Worm (Caenorhabditis elegans) whole organism, young adult: ENCODE data around the gene trcs-1.

Experiments
- B0035.1 ChIP-seq: sonication (generic microtip); optimal IDR thresholded peaks from 2 replicates; lab custom pipeline; 2016; ENCODE audit warnings: missing genetic modification characterization, mild to moderate bottlenecking, missing compliant biosample characterization, missing genotype, missing genetic modification reagents
- F33H1.4 ChIP-seq: fragments of 200-800 bp; sonication (Bioruptor generic); IDR thresholded peaks from 2 replicates; pipeline ENCODE4 v1.3.6; 2022; ENCODE audit warnings: missing genetic modification reagents, missing genetic modification characterization, missing compliant biosample characterization
- F37B4.10 ChIP-seq: fragments of 200-800 bp; sonication (Bioruptor generic); IDR thresholded peaks from 2 replicates; pipeline ENCODE4 v1.3.6; 2022; ENCODE audit warnings: missing genetic modification characterization, missing compliant biosample characterization
- F39B2.1 ChIP-seq: fragments of 200-800 bp; sonication (Bioruptor generic); IDR thresholded peaks from 2 replicates; pipeline ENCODE4 v1.3.6; 2022; ENCODE audit warnings: missing genetic modification reagents, missing genetic modification characterization, missing compliant biosample characterization
- F57A8.1 ChIP-seq: fragments of 200-800 bp; sonication (Bioruptor generic); optimal IDR thresholded peaks from 2 replicates; lab custom pipeline; 2018; ENCODE audit warnings: mild to moderate bottlenecking, missing genetic modification characterization, moderate library complexity, missing compliant biosample characterization
- T26A5.8 ChIP-seq: sonication (generic microtip); optimal IDR thresholded peaks from 2 replicates; lab custom pipeline; 2016; ENCODE audit warnings: missing genetic modification characterization, missing compliant biosample characterization
- Y56A3A.18 ChIP-seq: fragments of 200-800 bp; sonication (Bioruptor generic); IDR thresholded peaks from 2 replicates; pipeline ENCODE4 v1.3.6; 2022; ENCODE audit warnings: missing genetic modification reagents, missing genetic modification characterization, missing compliant biosample characterization
- Y79H2A.3 ChIP-seq: fragments of 200-800 bp; sonication (Bioruptor generic); conservative IDR thresholded peaks from 2 replicates; pipeline ENCODE4 v1.3.6; 2022; ENCODE audit warnings: missing genetic modification reagents, missing genetic modification characterization, missing compliant biosample characterization
- ama-1 ChIP-seq, 3 experiments: fragments of 150-350 bp in 1 of 3; sonication (generic microtip) in 2 of 3; optimal IDR thresholded peaks; 2 replicates each; lab custom pipeline; 2014 to 2018; ENCODE audit warnings: missing biosample characterization in 2 of 3, missing genetic modification characterization in 2 of 3, missing genetic modification reagents in 2 of 3
- aptf-2 ChIP-seq: fragments of 200-800 bp; sonication (Bioruptor generic); conservative IDR thresholded peaks from 2 replicates; pipeline ENCODE4 v1.3.6; 2022; ENCODE audit warnings: missing genetic modification reagents, missing genetic modification characterization, missing compliant biosample characterization
- athp-1 ChIP-seq: sonication (generic microtip); optimal IDR thresholded peaks from 2 replicates; lab custom pipeline; 2017; ENCODE audit warnings: mild to moderate bottlenecking, missing genetic modification characterization, missing compliant biosample characterization
- ccch-3 ChIP-seq: fragments of 200-800 bp; sonication (Bioruptor generic); optimal IDR thresholded peaks from 2 replicates; lab custom pipeline; 2018; ENCODE audit warnings: mild to moderate bottlenecking, missing genetic modification characterization, missing compliant biosample characterization
- ceh-27 ChIP-seq: fragments of 200-800 bp; sonication (Bioruptor generic); optimal IDR thresholded peaks from 2 replicates; lab custom pipeline; 2018; ENCODE audit warnings: mild to moderate bottlenecking, missing genetic modification characterization, moderate library complexity, missing compliant biosample characterization
- ceh-58 ChIP-seq: fragments of 200-800 bp; sonication (Bioruptor generic); IDR thresholded peaks from 2 replicates; pipeline ENCODE4 v1.3.6; 2022; ENCODE audit warnings: missing genetic modification characterization, missing compliant biosample characterization
- ceh-79 ChIP-seq: sonication (generic microtip); optimal IDR thresholded peaks from 2 replicates; lab custom pipeline; 2017; ENCODE audit warnings: mild to moderate bottlenecking, missing genetic modification characterization, missing compliant biosample characterization
- ceh-91 ChIP-seq: fragments of 200-800 bp; sonication (Bioruptor generic); IDR thresholded peaks from 2 replicates; pipeline ENCODE4 v1.3.6; 2022; ENCODE audit warnings: missing genetic modification reagents, missing genetic modification characterization, missing compliant biosample characterization
- die-1 ChIP-seq: sonication (generic microtip); optimal IDR thresholded peaks from 2 replicates; lab custom pipeline; 2016; ENCODE audit warnings: missing genotype, mild to moderate bottlenecking, missing genetic modification characterization, missing compliant biosample characterization
- dox-1 ChIP-seq: fragments of 200-800 bp; sonication (Bioruptor generic); IDR thresholded peaks from 2 replicates; pipeline ENCODE4 v1.3.6; 2022; ENCODE audit warnings: missing genetic modification reagents, missing genetic modification characterization, missing compliant biosample characterization
- dpl-1 ChIP-seq: fragments of 150-350 bp; optimal IDR thresholded peaks from 2 replicates; lab custom pipeline; 2014; ENCODE audit warnings: missing biosample characterization, missing genetic modification reagents, missing genetic modification characterization
- efl-1 ChIP-seq: fragments of 150-350 bp; optimal IDR thresholded peaks from 2 replicates; lab custom pipeline; 2014; ENCODE audit warnings: missing biosample characterization, missing genetic modification reagents, missing genetic modification characterization
- egl-18 ChIP-seq: fragments of 200-800 bp; sonication (Bioruptor generic); IDR thresholded peaks from 2 replicates; pipeline ENCODE4 v1.3.6; 2022; ENCODE audit warnings: missing genetic modification reagents, missing genetic modification characterization, missing compliant biosample characterization
- ekl-4 ChIP-seq: fragments of 200-800 bp; sonication (Bioruptor generic); IDR thresholded peaks from 2 replicates; pipeline ENCODE4 v1.3.6; 2022; ENCODE audit warnings: missing genetic modification reagents, missing genetic modification characterization, missing compliant biosample characterization
- gei-17 ChIP-seq: fragments of 200-800 bp; sonication (Bioruptor generic); optimal IDR thresholded peaks from 2 replicates; lab custom pipeline; 2018; ENCODE audit warnings: mild to moderate bottlenecking, missing genetic modification characterization, missing compliant biosample characterization
- hmg-1.2 ChIP-seq: fragments of 200-800 bp; sonication (Bioruptor generic); IDR thresholded peaks from 2 replicates; pipeline ENCODE4 v1.3.6; 2022; ENCODE audit warnings: missing genetic modification reagents, missing genetic modification characterization, missing compliant biosample characterization
- hmg-20 ChIP-seq: fragments of 200-800 bp; sonication (Bioruptor generic); IDR thresholded peaks from 2 replicates; pipeline ENCODE4 v1.3.6; 2022; ENCODE audit warnings: missing genetic modification reagents, missing genetic modification characterization, missing compliant biosample characterization
- hrde-1 ChIP-seq: sonication (generic microtip); optimal IDR thresholded peaks from 2 replicates; lab custom pipeline; 2016; ENCODE audit warnings: missing genetic modification characterization, mild to moderate bottlenecking, missing compliant biosample characterization, moderate library complexity, missing genotype, missing genetic modification reagents, borderline replicate concordance
- let-607 ChIP-seq, 2 experiments: fragments of 200-800 bp in 1 of 2; sonication (Bioruptor generic) in 1 of 2; sonication (generic microtip) in 1 of 2; optimal IDR thresholded peaks; 2 replicates each; lab custom pipeline; 2016 to 2018; ENCODE audit warnings: mild to moderate bottlenecking in 2 of 2, missing compliant biosample characterization in 2 of 2, missing genetic modification characterization in 2 of 2, moderate library complexity in 2 of 2, missing genotype in 1 of 2
- lin-35 ChIP-seq, 3 experiments: fragments of 150-350 bp in 2 of 3; sonication (generic microtip) in 1 of 3; optimal IDR thresholded peaks; 2 replicates each; lab custom pipeline; 2014 to 2018; ENCODE audit warnings: missing biosample characterization in 3 of 3, missing genetic modification characterization in 3 of 3, missing genetic modification reagents in 3 of 3
- lsl-1 ChIP-seq: fragments of 200-800 bp; sonication (Bioruptor generic); optimal IDR thresholded peaks from 2 replicates; lab custom pipeline; 2018; ENCODE audit warnings: mild to moderate bottlenecking, missing genetic modification characterization, moderate library complexity, missing compliant biosample characterization
- madf-6 ChIP-seq: fragments of 200-800 bp; sonication (Bioruptor generic); IDR thresholded peaks from 2 replicates; pipeline ENCODE4 v1.3.6; 2022; ENCODE audit warnings: missing genetic modification reagents, missing genetic modification characterization, missing compliant biosample characterization
- mes-4 ChIP-seq: sonication (generic microtip); optimal IDR thresholded peaks from 2 replicates; lab custom pipeline; 2016; ENCODE audit warnings: missing genotype, missing genetic modification characterization, missing compliant biosample characterization
- nfyb-1 ChIP-seq: fragments of 200-800 bp; sonication (Bioruptor generic); IDR thresholded peaks from 2 replicates; pipeline ENCODE4 v1.3.6; 2022; ENCODE audit warnings: missing genetic modification reagents, missing genetic modification characterization, missing compliant biosample characterization
- nhr-120 ChIP-seq: fragments of 200-800 bp; sonication (Bioruptor generic); IDR thresholded peaks from 2 replicates; pipeline ENCODE4 v1.3.6; 2022; ENCODE audit warnings: missing genetic modification characterization, missing compliant biosample characterization
- nhr-179 ChIP-seq: sonication (generic microtip); optimal IDR thresholded peaks from 2 replicates; lab custom pipeline; 2016; ENCODE audit warnings: mild to moderate bottlenecking, missing genetic modification characterization, missing compliant biosample characterization
- nhr-90 ChIP-seq: sonication (generic microtip); optimal IDR thresholded peaks from 2 replicates; lab custom pipeline; 2016; ENCODE audit warnings: missing genotype, mild to moderate bottlenecking, missing genetic modification characterization, missing compliant biosample characterization
- rec-8 ChIP-seq, 2 experiments: sonication (generic microtip); optimal IDR thresholded peaks; 2 replicates each; lab custom pipeline; 2016; ENCODE audit warnings: mild to moderate bottlenecking in 2 of 2, missing genetic modification characterization in 2 of 2, missing genetic modification reagents in 2 of 2, missing genotype in 2 of 2, missing biosample characterization in 1 of 2, missing compliant biosample characterization in 1 of 2, moderate library complexity in 1 of 2
- sea-2 ChIP-seq: fragments of 200-800 bp; sonication (Bioruptor generic); IDR thresholded peaks from 2 replicates; pipeline ENCODE4 v1.3.6; 2022; ENCODE audit warnings: missing genetic modification characterization, missing compliant biosample characterization
- snpc-1.3 ChIP-seq: sonication (generic microtip); optimal IDR thresholded peaks from 2 replicates; lab custom pipeline; 2017; ENCODE audit warnings: missing genetic modification characterization, mild to moderate bottlenecking, missing compliant biosample characterization, antibody characterized with exemption, moderate library complexity, missing genotype, missing genetic modification reagents; ENCODE audit not compliant: insufficient read depth
- snpc-4 ChIP-seq, 5 experiments: fragments of 150-350 bp in 1 of 5; sonication (generic microtip) in 4 of 5; optimal IDR thresholded peaks; 2 replicates each; lab custom pipeline; 2014 to 2018; ENCODE audit warnings: missing genetic modification characterization in 5 of 5, missing biosample characterization in 3 of 5, antibody characterized with exemption in 2 of 5, mild to moderate bottlenecking in 2 of 5, missing compliant biosample characterization in 2 of 5, missing genotype in 2 of 5, moderate library complexity in 2 of 5, missing genetic modification reagents in 1 of 5
- somi-1 ChIP-seq: fragments of 200-800 bp; sonication (Bioruptor generic); optimal IDR thresholded peaks from 2 replicates; lab custom pipeline; 2018; ENCODE audit warnings: mild to moderate bottlenecking, missing genetic modification characterization, missing compliant biosample characterization
- sptf-2 ChIP-seq: fragments of 200-800 bp; sonication (Bioruptor generic); optimal IDR thresholded peaks from 2 replicates; lab custom pipeline; 2018; ENCODE audit warnings: mild to moderate bottlenecking, missing genetic modification characterization, missing compliant biosample characterization
- tbp1 ChIP-seq: fragments of 200-800 bp; sonication (Bioruptor generic); optimal IDR thresholded peaks from 2 replicates; lab custom pipeline; 2018; ENCODE audit warnings: mild to moderate bottlenecking, missing genetic modification characterization, missing compliant biosample characterization
- unc-62 ChIP-seq: fragments of 150-350 bp; optimal IDR thresholded peaks from 2 replicates; lab custom pipeline; 2014; ENCODE audit warnings: missing biosample characterization, missing genetic modification reagents, missing genetic modification characterization
- zfh-2 ChIP-seq: fragments of 200-800 bp; sonication (Bioruptor generic); conservative IDR thresholded peaks from 2 replicates; pipeline ENCODE4 v1.3.6; 2022; ENCODE audit warnings: missing genetic modification reagents, missing genetic modification characterization, missing compliant biosample characterization
- zim-3 ChIP-seq: sonication (generic microtip); optimal IDR thresholded peaks from 2 replicates; lab custom pipeline; 2017; ENCODE audit warnings: mild to moderate bottlenecking, missing genetic modification characterization, moderate library complexity, missing compliant biosample characterization
- ztf-26 ChIP-seq: sonication (generic microtip); optimal IDR thresholded peaks from 2 replicates; lab custom pipeline; 2017; ENCODE audit warnings: missing genetic modification characterization, missing compliant biosample characterization

trcs-1 gene

DNA sequence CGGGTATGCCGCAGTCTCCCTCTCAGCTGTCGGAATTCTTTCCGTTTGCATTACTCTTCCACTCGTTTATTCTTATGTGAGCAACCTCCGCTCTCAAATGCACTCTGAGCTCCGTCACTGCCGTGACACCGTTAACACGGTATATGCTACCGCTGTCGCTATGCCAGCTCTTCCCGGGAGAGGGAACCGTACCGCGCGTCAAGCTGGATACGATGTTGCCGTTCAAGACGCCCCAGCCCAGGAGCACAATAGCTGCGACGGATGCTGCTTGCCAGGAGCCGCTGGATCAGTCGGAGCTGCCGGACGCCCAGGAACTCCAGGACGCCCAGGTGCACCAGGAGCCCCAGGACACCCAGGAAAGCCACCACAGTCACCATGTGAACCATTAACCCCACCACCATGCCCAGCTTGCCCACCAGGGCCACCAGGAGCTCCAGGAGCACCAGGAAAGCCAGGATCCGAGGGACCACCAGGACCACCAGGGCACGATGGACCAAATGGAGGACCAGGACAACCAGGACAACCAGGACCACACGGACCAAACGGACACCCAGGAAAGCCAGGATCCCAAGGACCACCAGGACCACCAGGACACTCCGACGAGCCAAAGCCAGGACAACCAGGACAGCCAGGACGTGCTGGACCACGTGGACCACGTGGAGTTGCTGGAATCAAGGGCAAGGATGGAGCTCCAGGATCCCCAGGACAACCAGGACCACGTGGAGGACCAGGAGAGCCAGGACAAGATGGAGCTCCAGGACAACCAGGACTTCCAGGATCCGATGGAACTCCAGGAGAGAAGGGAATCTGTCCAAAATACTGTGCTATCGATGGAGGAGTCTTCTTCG lies 24.9 kb downstream of the trcs-1 start (continued):
- peak; percentile 94 for TF ChIP-seq zfh-2 (GFP tag; lab: Robert Waterston, UW)
- TF ChIP-seq F37B4.10 = no peak
- no peak for TF ChIP-seq nhr-179 (tag; lab: Kevin White, UChicago)
- no peak for TF ChIP-seq ceh-58 (GFP tag; lab: Robert Waterston, UW)
- no peak for TF ChIP-seq lsl-1 (GFP tag; lab: Kevin White, UChicago)
- no peak for TF ChIP-seq F39B2.1 (GFP tag; lab: Robert Waterston, UW)
- 0 out of 2 replicates have a peak, but pooled peaks have one; percentile 24 for TF ChIP-seq nfyb-1
- TF ChIP-seq dox-1 (GFP tag; lab: Robert Waterston, UW) = no peak
- TF ChIP-seq T26A5.8 (tag; lab: Kevin White, UChicago) = peak; percentile 10
- no peak for TF ChIP-seq ceh-91 (GFP tag; lab: Robert Waterston, UW)
- no peak for TF ChIP-seq die-1 (tag; lab: Kevin White, UChicago)
- TF ChIP-seq gei-17 = no peak
- TF ChIP-seq ceh-79 (tag; lab: Kevin White, UChicago) = peak; percentile 83
- no peak for TF ChIP-seq hmg-20 (GFP tag; lab: Robert Waterston, UW)
- no peak for TF ChIP-seq hmg-1.2 (GFP tag; lab: Robert Waterston, UW)
- TF ChIP-seq Y79H2A.3 = no peak
- no peak for TF ChIP-seq hrde-1 (tag; lab: Kevin White, UChicago)
- no peak for TF ChIP-seq ccch-3 (GFP tag; lab: Kevin White, UChicago)
- no peak for TF ChIP-seq rec-8 (tag; optimal IDR thresholded peaks at IDR 0.05; lab: Kevin White, UChicago)
- TF ChIP-seq sptf-2 (GFP tag; lab: Kevin White, UChicago) = peak; percentile 14
- TF ChIP-seq let-607 (tag; optimal IDR thresholded peaks at IDR 0.05; lab: Kevin White, UChicago) = no peak
- TF ChIP-seq madf-6 (GFP tag; lab: Robert Waterston, UW) = no peak
- TF ChIP-seq snpc-1.3 (tag; lab: Kevin White, UChicago) = no peak
- no peak for TF ChIP-seq F33H1.4 (GFP tag; lab: Robert Waterston, UW)
- TF ChIP-seq ekl-4 (GFP tag; lab: Robert Waterston, UW) = no peak
- peak; percentile 89 for TF ChIP-seq ztf-26
- TF ChIP-seq efl-1 (GFP tag; lab: Kevin White, UChicago) = no peak
- TF ChIP-seq zim-3 = no peak
- peak; percentile 18 for TF ChIP-seq nhr-90 (tag; lab: Kevin White, UChicago)
- no peak for TF ChIP-seq sea-2 (GFP tag; lab: Robert Waterston, UW)
- TF ChIP-seq ceh-27 (GFP tag; lab: Kevin White, UChicago) = no peak
- TF ChIP-seq somi-1 (GFP tag; lab: Kevin White, UChicago) = no peak
- no peak for TF ChIP-seq F57A8.1 (GFP tag; lab: Kevin White, UChicago)
- TF ChIP-seq ama-1 (optimal IDR thresholded peaks at IDR 0.05; lab: Kevin White, UChicago) = no peak
- TF ChIP-seq ama-1 (GFP tag; optimal IDR thresholded peaks at IDR 0.05; lab: Kevin White, UChicago) = no peak
- no peak for TF ChIP-seq athp-1 (tag; lab: Kevin White, UChicago)
- no peak for TF ChIP-seq egl-18 (GFP tag; lab: Robert Waterston, UW)
- 0 out of 2 replicates have a peak, but pooled peaks have one; percentile 69 for TF ChIP-seq nhr-120
- no peak for TF ChIP-seq aptf-2 (GFP tag; lab: Robert Waterston, UW)
- TF ChIP-seq Y56A3A.18 (GFP tag; lab: Robert Waterston, UW) = no peak
- TF ChIP-seq B0035.1 (tag; lab: Kevin White, UChicago) = no peak
- TF ChIP-seq unc-62 (GFP tag; lab: Kevin White, UChicago) = no peak
- TF ChIP-seq mes-4 = no peak
- no peak for TF ChIP-seq snpc-4 (GFP tag; optimal IDR thresholded peaks at IDR 0.05; lab: Kevin White, UChicago)
- no peak for TF ChIP-seq snpc-4 (tag; optimal IDR thresholded peaks at IDR 0.05; lab: Kevin White, UChicago)
- TF ChIP-seq lin-35 (GFP tag; optimal IDR thresholded peaks at IDR 0.05; lab: Kevin White, UChicago) = no peak
- TF ChIP-seq tbp1 = no peak
- no peak for TF ChIP-seq dpl-1 (GFP tag; lab: Kevin White, UChicago)
